Worm (Caenorhabditis elegans): ENCODE data around the gene M01F1.4.

DNA sequence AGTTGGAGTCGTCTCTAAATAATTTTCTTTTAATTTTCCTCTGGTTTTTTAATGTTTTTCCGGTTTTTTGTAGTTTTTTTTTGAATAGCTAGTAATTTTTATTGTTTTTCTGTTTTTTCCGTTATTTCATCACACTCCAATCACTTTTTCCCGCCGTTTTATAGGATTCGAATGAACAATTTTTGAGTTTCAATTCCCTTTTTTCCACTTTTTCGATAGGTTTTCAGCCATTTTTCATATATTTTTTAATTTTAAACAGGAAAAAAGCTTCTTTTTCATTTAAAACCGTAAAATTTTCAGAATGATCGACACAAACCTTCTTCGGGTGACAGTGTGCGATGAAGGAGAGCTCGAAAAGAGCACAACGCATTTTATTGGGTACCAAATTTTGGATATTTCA lies 48.4 kb downstream of the M01F1.4 start, which contains the start of gene pph-6:
- TF ChIP-seq egl-27 (tag; optimal IDR thresholded peaks at IDR 0.05) = no peak
- TF ChIP-seq hlh-11 (tag; optimal IDR thresholded peaks at IDR 0.05) = no peak
- TF ChIP-seq ama-1 (optimal IDR thresholded peaks at IDR 0.05) = no peak
